Fruit fly (Drosophila melanogaster) whole organism, prepupa: ENCODE measurements around the gene CG14006.

Experiments used
- Blimp-1 ChIP-seq: fragments of 200-800 bp; sonication (Bioruptor generic); optimal IDR thresholded peaks from 3 replicates; lab custom pipeline; 2017; ENCODE audit warnings: missing biosample characterization, missing genetic modification characterization, mild to moderate bottlenecking, moderate library complexity, missing genetic modification reagents
- CG10631 ChIP-seq: fragments of 200-800 bp; sonication (Bioruptor generic); optimal IDR thresholded peaks from 2 replicates; lab custom pipeline; 2016; ENCODE audit warnings: missing biosample characterization, missing genetic modification characterization
- CG11294 ChIP-seq: fragments of 200-800 bp; sonication (Bioruptor generic); IDR thresholded peaks from 2 replicates; pipeline ENCODE4 v1.3.6; 2022; ENCODE audit warnings: missing biosample characterization, missing genetic modification characterization
- CG11762 ChIP-seq: fragments of 200-800 bp; sonication (Bioruptor generic); optimal IDR thresholded peaks from 3 replicates; lab custom pipeline; 2016; ENCODE audit warnings: missing biosample characterization, missing genetic modification characterization; ENCODE audit not compliant: insufficient read depth
- CG15336 ChIP-seq: fragments of 200-800 bp; sonication (Bioruptor generic); IDR thresholded peaks from 2 replicates; pipeline ENCODE4 v1.3.6; 2022; ENCODE audit warnings: missing biosample characterization, missing genetic modification characterization
- CG16779 ChIP-seq: fragments of 200-800 bp; sonication (Bioruptor generic); optimal IDR thresholded peaks from 3 replicates; lab custom pipeline; 2017; ENCODE audit warnings: missing biosample characterization, mild to moderate bottlenecking, missing genetic modification characterization
- CG3032 ChIP-seq: fragments of 200-800 bp; optimal IDR thresholded peaks from 2 replicates; lab custom pipeline; 2019; ENCODE audit warnings: missing biosample characterization, mild to moderate bottlenecking, missing genetic modification characterization, moderate library complexity
- CG32006 ChIP-seq: fragments of 200-800 bp; sonication (Bioruptor generic); optimal IDR thresholded peaks from 3 replicates; lab custom pipeline; 2017; ENCODE audit warnings: missing biosample characterization, mild to moderate bottlenecking, missing genetic modification characterization
- CG3919 ChIP-seq: fragments of 200-800 bp; sonication (Bioruptor generic); optimal IDR thresholded peaks from 3 replicates; lab custom pipeline; 2016; ENCODE audit warnings: missing biosample characterization, missing genetic modification characterization
- CG4318 ChIP-seq: fragments of 200-800 bp; sonication (Bioruptor generic); optimal IDR thresholded peaks from 3 replicates; lab custom pipeline; 2017; ENCODE audit warnings: missing biosample characterization, mild to moderate bottlenecking, missing genetic modification characterization
- CG6163 ChIP-seq: fragments of 200-800 bp; sonication (Bioruptor generic); IDR thresholded peaks from 3 replicates; pipeline ENCODE4 v1.3.6; 2022; ENCODE audit warnings: missing biosample characterization, missing genetic modification characterization
- CG6276 ChIP-seq: fragments of 200-800 bp; sonication (Bioruptor generic); optimal IDR thresholded peaks from 2 replicates; lab custom pipeline; 2017; ENCODE audit warnings: missing biosample characterization, mild to moderate bottlenecking, missing genetic modification characterization
- CG6808 ChIP-seq: fragments of 200-800 bp; sonication (Bioruptor generic); optimal IDR thresholded peaks from 3 replicates; lab custom pipeline; 2017; ENCODE audit warnings: missing biosample characterization, missing genetic modification characterization, mild to moderate bottlenecking, moderate library complexity, missing genetic modification reagents
- CG6854 ChIP-seq: fragments of 200-800 bp; sonication (Bioruptor generic); optimal IDR thresholded peaks from 2 replicates; lab custom pipeline; 2017; ENCODE audit warnings: missing biosample characterization, mild to moderate bottlenecking, missing genetic modification characterization
- CG8119 ChIP-seq: fragments of 200-800 bp; sonication (Bioruptor generic); IDR thresholded peaks from 3 replicates; pipeline ENCODE4 v1.3.6; 2022; ENCODE audit warnings: missing biosample characterization, missing genetic modification characterization
- CG8319 ChIP-seq: fragments of 200-800 bp; sonication (Bioruptor generic); optimal IDR thresholded peaks from 3 replicates; lab custom pipeline; 2016; ENCODE audit warnings: missing biosample characterization, missing genetic modification characterization
- CG8632 ChIP-seq: fragments of 200-800 bp; sonication (Bioruptor generic); optimal IDR thresholded peaks from 3 replicates; lab custom pipeline; 2016; ENCODE audit warnings: missing biosample characterization, missing genetic modification characterization
- CG9139 ChIP-seq: fragments of 200-800 bp; sonication (Bioruptor generic); optimal IDR thresholded peaks from 3 replicates; lab custom pipeline; 2017; ENCODE audit warnings: missing biosample characterization, mild to moderate bottlenecking, missing genetic modification characterization
- Eip75B ChIP-seq: fragments of 200-800 bp; sonication (Bioruptor generic); optimal IDR thresholded peaks from 3 replicates; lab custom pipeline; 2016; ENCODE audit warnings: missing biosample characterization, missing genetic modification characterization
- Eip78C ChIP-seq: fragments of 200-800 bp; sonication (Bioruptor generic); peaks from one replicate; lab custom pipeline; 2016; ENCODE audit warnings: missing biosample characterization, missing genetic modification characterization
- Gug ChIP-seq: fragments of 200-800 bp; sonication (Bioruptor generic); IDR thresholded peaks from 2 replicates; pipeline ENCODE4 v1.3.6; 2022; ENCODE audit warnings: missing biosample characterization, missing genetic modification characterization
- Hr39 ChIP-seq: fragments of 200-800 bp; sonication (Bioruptor generic); optimal IDR thresholded peaks from 2 replicates; lab custom pipeline; 2016; ENCODE audit warnings: missing biosample characterization, missing genetic modification characterization
- Hr4 ChIP-seq: fragments of 200-800 bp; sonication (Bioruptor generic); optimal IDR thresholded peaks from 3 replicates; lab custom pipeline; 2016; ENCODE audit warnings: missing biosample characterization, missing genetic modification characterization
- Lpt ChIP-seq: fragments of 200-800 bp; sonication (Bioruptor generic); optimal IDR thresholded peaks from 3 replicates; lab custom pipeline; 2016; ENCODE audit warnings: missing biosample characterization, missing genetic modification characterization
- Met ChIP-seq: fragments of 200-800 bp; sonication (Bioruptor generic); optimal IDR thresholded peaks from 3 replicates; lab custom pipeline; 2016; ENCODE audit warnings: missing biosample characterization, missing genetic modification characterization
- OdsH ChIP-seq: fragments of 200-800 bp; sonication (Bioruptor generic); optimal IDR thresholded peaks from 3 replicates; lab custom pipeline; 2016; ENCODE audit warnings: missing biosample characterization, missing genetic modification characterization
- Smox ChIP-seq: fragments of 200-800 bp; sonication (Bioruptor generic); optimal IDR thresholded peaks from 3 replicates; lab custom pipeline; 2016; ENCODE audit warnings: missing biosample characterization, missing genetic modification characterization
- Sox102F ChIP-seq: fragments of 200-800 bp; sonication (Bioruptor generic); optimal IDR thresholded peaks from 2 replicates; lab custom pipeline; 2016; ENCODE audit warnings: missing biosample characterization, mild to moderate bottlenecking, missing genetic modification characterization
- Sox15 ChIP-seq: fragments of 200-800 bp; sonication (Bioruptor generic); optimal IDR thresholded peaks from 3 replicates; lab custom pipeline; 2016; ENCODE audit warnings: missing biosample characterization, missing genetic modification characterization
- achi ChIP-seq: fragments of 200-800 bp; sonication (Bioruptor generic); optimal IDR thresholded peaks from 3 replicates; lab custom pipeline; 2016; ENCODE audit warnings: missing biosample characterization, missing genetic modification characterization
- acj6 ChIP-seq: fragments of 200-800 bp; sonication (Bioruptor generic); optimal IDR thresholded peaks from 3 replicates; lab custom pipeline; 2016; ENCODE audit warnings: missing biosample characterization, missing genetic modification characterization
- cyc ChIP-seq: fragments of 200-800 bp; sonication (Bioruptor generic); optimal IDR thresholded peaks from 3 replicates; lab custom pipeline; 2016; ENCODE audit warnings: missing biosample characterization, missing genetic modification characterization
- dac ChIP-seq: fragments of 200-800 bp; sonication (Bioruptor generic); optimal IDR thresholded peaks from 2 replicates; lab custom pipeline; 2017; ENCODE audit warnings: missing biosample characterization, mild to moderate bottlenecking, missing genetic modification characterization
- dsx ChIP-seq: fragments of 200-800 bp; optimal IDR thresholded peaks from 3 replicates; lab custom pipeline; 2019; ENCODE audit warnings: missing biosample characterization, mild to moderate bottlenecking, missing genetic modification characterization, moderate library complexity; ENCODE audit not compliant: poor library complexity, severe bottlenecking
- eg ChIP-seq: fragments of 200-800 bp; sonication (Bioruptor generic); IDR thresholded peaks from 3 replicates; pipeline ENCODE4 v1.3.6; 2022; ENCODE audit warnings: missing biosample characterization, missing genetic modification characterization
- fd59A ChIP-seq: fragments of 200-800 bp; sonication (Bioruptor generic); optimal IDR thresholded peaks from 2 replicates; lab custom pipeline; 2017; ENCODE audit warnings: missing biosample characterization, mild to moderate bottlenecking, missing genetic modification characterization, missing genetic modification reagents
- fd85E ChIP-seq: fragments of 200-800 bp; sonication (Bioruptor generic); optimal IDR thresholded peaks from 3 replicates; lab custom pipeline; 2016; ENCODE audit warnings: missing biosample characterization, missing genetic modification characterization
- fkh ChIP-seq: fragments of 200-800 bp; sonication (Bioruptor generic); optimal IDR thresholded peaks from 3 replicates; lab custom pipeline; 2017; ENCODE audit warnings: missing biosample characterization, mild to moderate bottlenecking, missing genetic modification characterization, moderate library complexity
- net ChIP-seq: fragments of 200-800 bp; sonication (Bioruptor generic); optimal IDR thresholded peaks from 3 replicates; lab custom pipeline; 2016; ENCODE audit warnings: missing biosample characterization, missing genetic modification characterization
- pdm3 ChIP-seq: fragments of 200-800 bp; sonication (Bioruptor generic); optimal IDR thresholded peaks from 3 replicates; lab custom pipeline; 2016; ENCODE audit warnings: missing biosample characterization, missing genetic modification characterization
- salr ChIP-seq, 2 experiments: fragments of 200-800 bp; sonication (Bioruptor generic); optimal IDR thresholded peaks; 3 replicates each; lab custom pipeline; 2016 to 2018; ENCODE audit warnings: missing biosample characterization in 2 of 2, missing genetic modification characterization in 2 of 2, mild to moderate bottlenecking in 1 of 2
- spab ChIP-seq: fragments of 200-800 bp; sonication (Bioruptor generic); optimal IDR thresholded peaks from 2 replicates; lab custom pipeline; 2017; ENCODE audit warnings: missing biosample characterization, mild to moderate bottlenecking, missing genetic modification characterization, missing genetic modification reagents
- ss ChIP-seq, 2 experiments: fragments of 200-800 bp; sonication (Bioruptor generic); optimal IDR thresholded peaks; 2 replicates in 1 of 2; 3 replicates in 1 of 2; lab custom pipeline; 2017 to 2018; ENCODE audit warnings: mild to moderate bottlenecking in 2 of 2, missing biosample characterization in 2 of 2, missing genetic modification characterization in 2 of 2, moderate library complexity in 1 of 2
- svp ChIP-seq: fragments of 200-800 bp; sonication (Bioruptor generic); peaks from one replicate; lab custom pipeline; 2016; ENCODE audit warnings: missing biosample characterization, missing genetic modification characterization

CG14006 gene

dm6 chr2L:5742437-5742836, 13.8 kb upstream of the CG14006 start:
- TF ChIP-seq Met (GFP tag; lab: Kevin White, UChicago) (no peak), fd59A (no peak), CG16779 (tag; lab: Kevin White, UChicago) (no peak), Hr39 (GFP tag; lab: Kevin White, UChicago) (no peak), svp (GFP tag; lab: Kevin White, UChicago) (no peak), pdm3 (GFP tag; lab: Kevin White, UChicago) (no peak), CG6854 (GFP tag; lab: Kevin White, UChicago) (no peak), Gug (GFP tag; lab: Robert Waterston, UW) (no peak), OdsH (no peak), salr (GFP tag; optimal IDR thresholded peaks at IDR 0.05; lab: Kevin White, UChicago) (no peak), achi (GFP tag; lab: Kevin White, UChicago) (no peak), Smox (GFP tag; lab: Kevin White, UChicago) (no peak), CG6163 (GFP tag; lab: Robert Waterston, UW) (no peak), CG10631 (GFP tag; lab: Kevin White, UChicago) (no peak), CG3919 (GFP tag; lab: Kevin White, UChicago) (no peak), acj6 (no peak), Eip75B (GFP tag; lab: Kevin White, UChicago) (no peak), eg (GFP tag; lab: Robert Waterston, UW) (no peak)
- TF ChIP-seq, all 60 proteins: peak for 0

dm6 chr2L:5741144-5741543, 12.5 kb upstream of the CG14006 start, which contains the start of gene CG11147:
TSS of gene CG11147 (minus strand) at chr2L:5741244.
- no peak for TF ChIP-seq achi (GFP tag; lab: Kevin White, UChicago)
- no peak for TF ChIP-seq CG8319 (GFP tag; lab: Kevin White, UChicago)
- no peak for TF ChIP-seq fd85E
- no peak for TF ChIP-seq CG11762 (GFP tag; lab: Kevin White, UChicago)
- TF ChIP-seq fkh (GFP tag; lab: Kevin White, UChicago), result no peak
- no peak for TF ChIP-seq CG6808 (GFP tag; lab: Kevin White, UChicago)
- TF ChIP-seq CG32006 (GFP tag; lab: Kevin White, UChicago), result no peak
- no peak for TF ChIP-seq CG9139 (GFP tag; lab: Kevin White, UChicago)

dm6 chr2L:5740740-5741139, 12.1 kb upstream of the CG14006 start:
- TF ChIP-seq CG11294 (GFP tag; lab: Robert Waterston, UW), result no peak
- peak; percentile 38; the same call in 1 of the 3 replicates for TF ChIP-seq CG6163 (GFP tag; lab: Robert Waterston, UW)
- peak; percentile 19 for TF ChIP-seq CG3919 (GFP tag; lab: Kevin White, UChicago)
- TF ChIP-seq CG15336, result peak; percentile 49; the same call in 1 of the 2 replicates
- TF ChIP-seq Lpt (GFP tag; lab: Kevin White, UChicago), result no peak
- TF ChIP-seq Eip78C (GFP tag; lab: Kevin White, UChicago), result peak; percentile 42
- TF ChIP-seq CG6808 (GFP tag; lab: Kevin White, UChicago), result no peak
- TF ChIP-seq CG8632, result no peak
- no peak for TF ChIP-seq eg (GFP tag; lab: Robert Waterston, UW)
- peak; percentile 6 for TF ChIP-seq CG6854 (GFP tag; lab: Kevin White, UChicago)
- TF ChIP-seq CG9139 (GFP tag; lab: Kevin White, UChicago), result peak; percentile 25
- no peak for TF ChIP-seq cyc (GFP tag; lab: Kevin White, UChicago)
- peak in 1 of 2 experiments; percentile 7 for TF ChIP-seq ss (GFP tag; optimal IDR thresholded peaks at IDR 0.05; lab: Kevin White, UChicago)
- no peak for TF ChIP-seq achi (GFP tag; lab: Kevin White, UChicago)
- no peak for TF ChIP-seq Sox102F (GFP tag; lab: Kevin White, UChicago)
- peak; percentile 12 for TF ChIP-seq dsx (GFP tag; lab: Kevin White, UChicago)
- peak; percentile 38; the same call in 2 of the 3 replicates for TF ChIP-seq CG8119 (GFP tag; lab: Robert Waterston, UW)

- TF ChIP-seq Hr4 (GFP tag; lab: Kevin White, UChicago) (peak; percentile 41), Sox102F (GFP tag; lab: Kevin White, UChicago) (no peak), cyc (GFP tag; lab: Kevin White, UChicago) (no peak), acj6 (peak; percentile 40), dac (GFP tag; lab: Kevin White, UChicago) (no peak), CG10631 (GFP tag; lab: Kevin White, UChicago) (peak; percentile 38), OdsH (peak; percentile 36), CG4318 (GFP tag; lab: Kevin White, UChicago) (peak; percentile 51), Eip78C (GFP tag; lab: Kevin White, UChicago) (peak; percentile 64), spab (GFP tag; lab: Kevin White, UChicago) (peak; percentile 11), svp (GFP tag; lab: Kevin White, UChicago) (peak; percentile 56), CG3919 (GFP tag; lab: Kevin White, UChicago) (peak; percentile 19), ss (GFP tag; optimal IDR thresholded peaks at IDR 0.05; lab: Kevin White, UChicago) (no peak), achi (GFP tag; lab: Kevin White, UChicago) (peak; percentile 30), CG3032 (tag; lab: Kevin White, UChicago) (peak; percentile 3), CG6276 (GFP tag; lab: Kevin White, UChicago) (peak; percentile 54), Blimp-1 (no peak), Sox15 (GFP tag; lab: Kevin White, UChicago) (no peak), net (GFP tag; lab: Kevin White, UChicago) (peak; percentile 11)
Measured at dm6 chr2L:5730432-5730831, 1.8 kb upstream of the CG14006 start.
